Worm (Caenorhabditis elegans) whole organism, L1 larva: ENCODE measurements around the gene timp-1.

Experiments used
- efl-3 ChIP-seq: fragments of 200-800 bp; sonication (Bioruptor generic); optimal IDR thresholded peaks from 2 replicates; lab custom pipeline; 2018; ENCODE audit warnings: mild to moderate bottlenecking, missing genetic modification characterization, missing compliant biosample characterization
- elt-3 ChIP-seq, 6 experiments: fragments of 150-350 bp in 1 of 6; sonication (generic microtip); optimal IDR thresholded peaks; 2 replicates each; lab custom pipeline; 2017 to 2018; ENCODE audit warnings: missing biosample characterization in 6 of 6, missing genetic modification characterization in 6 of 6, inconsistent platforms in 1 of 6
- nhr-11 ChIP-seq: fragments of 150-350 bp; optimal IDR thresholded peaks from 2 replicates; lab custom pipeline; 2014; ENCODE audit warnings: missing biosample characterization, missing genetic modification characterization
- nhr-90 ChIP-seq: sonication (generic microtip); optimal IDR thresholded peaks from 2 replicates; lab custom pipeline; 2016; ENCODE audit warnings: mild to moderate bottlenecking, missing genetic modification characterization, missing compliant biosample characterization; ENCODE audit not compliant: poor library complexity
- snu-23 ChIP-seq: sonication (generic microtip); optimal IDR thresholded peaks from 2 replicates; lab custom pipeline; 2016; ENCODE audit warnings: missing genetic modification characterization, missing compliant biosample characterization

DNA sequence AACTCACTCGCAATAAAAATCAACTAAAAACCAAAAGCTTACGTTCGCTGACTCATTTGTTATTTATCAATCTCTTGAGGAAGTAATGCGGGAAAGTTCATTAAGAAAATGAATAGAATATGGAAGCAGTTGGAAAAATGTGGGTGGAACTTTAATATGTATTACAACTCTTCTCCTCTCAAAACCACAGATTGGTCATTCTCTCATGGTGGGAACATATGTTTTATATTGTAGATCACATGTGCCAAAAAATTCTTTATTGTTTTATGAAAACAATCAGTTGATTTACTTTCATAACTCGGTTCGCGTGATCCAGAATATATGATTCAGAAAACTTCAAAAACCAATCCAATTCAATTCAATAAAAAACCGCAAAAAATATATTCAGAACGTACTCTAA is 35.3 kb upstream of the timp-1 start:
- no peak for TF ChIP-seq elt-3 (tag; optimal IDR thresholded peaks at IDR 0.05; lab: Kevin White, UChicago)
- TF ChIP-seq snu-23 (GFP tag; lab: Kevin White, UChicago) = no peak
- TF ChIP-seq nhr-11 (tag; lab: Kevin White, UChicago) = no peak
- TF ChIP-seq efl-3 (GFP tag; lab: Kevin White, UChicago) = no peak
- TF ChIP-seq nhr-90 (tag; lab: Kevin White, UChicago) = no peak
